Fruit fly (Drosophila melanogaster) S2 (cell line): ENCODE data around the gene spz3.

Source experiments
- CG8478 ChIP-seq: fragments of >200 bp; optimal IDR thresholded peaks from 2 replicates; lab custom pipeline; 2018
- CTCF ChIP-seq, 2 experiments: fragments of >200 bp; optimal IDR thresholded peaks; 2 replicates each; lab custom pipeline; 2018

- TF ChIP-seq CG8478 (lab: Kevin White, UChicago) (no peak), CTCF (optimal IDR thresholded peaks at IDR 0.05; lab: Kevin White, UChicago) (no peak)
Observed at dm6 chr2L:7901833-7902232, 22.5 kb upstream of the spz3 start.
